Worm (Caenorhabditis elegans) whole organism, L2 larva: ENCODE results near the gene serp-1.1.

Experiments used
- F13H6.1 ChIP-seq: sonication (generic microtip); optimal IDR thresholded peaks from 2 replicates; lab custom pipeline; 2016; ENCODE audit warnings: missing genetic modification characterization, missing compliant biosample characterization
- R02D3.7 ChIP-seq: fragments of 150-350 bp; optimal IDR thresholded peaks from 2 replicates; lab custom pipeline; 2014; ENCODE audit warnings: missing biosample characterization, missing genetic modification characterization
- ZK546.5 ChIP-seq: sonication (generic microtip); optimal IDR thresholded peaks from 2 replicates; lab custom pipeline; 2017; ENCODE audit warnings: missing biosample characterization, missing genetic modification characterization
- alr-1 ChIP-seq: fragments of 150-350 bp; optimal IDR thresholded peaks from 2 replicates; lab custom pipeline; 2014; ENCODE audit warnings: missing biosample characterization, missing genetic modification characterization
- aly-2 ChIP-seq: fragments of 150-350 bp; optimal IDR thresholded peaks from 2 replicates; lab custom pipeline; 2014; ENCODE audit warnings: missing biosample characterization, missing genetic modification characterization
- ama-1 ChIP-seq: fragments of 150-350 bp; optimal IDR thresholded peaks from 2 replicates; lab custom pipeline; 2018; ENCODE audit warnings: inconsistent platforms
- blmp-1 ChIP-seq: sonication (generic microtip); optimal IDR thresholded peaks from 2 replicates; lab custom pipeline; 2017; ENCODE audit warnings: missing genetic modification characterization, mild to moderate bottlenecking, missing compliant biosample characterization, antibody characterized with exemption, moderate library complexity; ENCODE audit not compliant: insufficient read depth
- ceh-82 ChIP-seq: fragments of 150-350 bp; optimal IDR thresholded peaks from 2 replicates; lab custom pipeline; 2014; ENCODE audit warnings: missing biosample characterization, missing genetic modification characterization
- crh-2 ChIP-seq: sonication (generic microtip); optimal IDR thresholded peaks from 2 replicates; lab custom pipeline; 2017; ENCODE audit warnings: missing biosample characterization, missing genetic modification characterization
- elt-3 ChIP-seq: sonication (generic microtip); optimal IDR thresholded peaks from 2 replicates; lab custom pipeline; 2017; ENCODE audit warnings: missing biosample characterization, missing genetic modification characterization
- fos-1 ChIP-seq: fragments of 150-350 bp; optimal IDR thresholded peaks from 2 replicates; lab custom pipeline; 2014; ENCODE audit warnings: missing biosample characterization, missing genetic modification characterization
- gmeb-1 ChIP-seq: fragments of 150-350 bp; optimal IDR thresholded peaks from 2 replicates; lab custom pipeline; 2014; ENCODE audit warnings: missing biosample characterization, missing genetic modification characterization
- lin-11 ChIP-seq: fragments of 150-350 bp; sonication (generic microtip); optimal IDR thresholded peaks from 2 replicates; lab custom pipeline; 2014; ENCODE audit warnings: missing biosample characterization, missing genetic modification characterization, inconsistent platforms, mixed read lengths
- lin-13 ChIP-seq: fragments of 150-350 bp; optimal IDR thresholded peaks from 2 replicates; lab custom pipeline; 2014; ENCODE audit warnings: missing biosample characterization, missing genetic modification reagents, missing genetic modification characterization
- lin-39 ChIP-seq: fragments of 150-350 bp; optimal IDR thresholded peaks from 2 replicates; lab custom pipeline; 2014; ENCODE audit warnings: missing biosample characterization, missing genetic modification reagents, missing genetic modification characterization
- mab-5 ChIP-seq: fragments of 150-350 bp; optimal IDR thresholded peaks from 2 replicates; lab custom pipeline; 2014; ENCODE audit warnings: missing biosample characterization, missing genetic modification characterization
- mbf-1 ChIP-seq: sonication (generic microtip); optimal IDR thresholded peaks from 2 replicates; lab custom pipeline; 2017; ENCODE audit warnings: missing biosample characterization, missing genetic modification characterization
- mdl-1 ChIP-seq, 2 experiments: fragments of 150-350 bp in 1 of 2; sonication (generic microtip) in 1 of 2; optimal IDR thresholded peaks; 2 replicates each; lab custom pipeline; 2017; ENCODE audit warnings: missing biosample characterization in 2 of 2, missing genetic modification characterization in 2 of 2
- nhr-11 ChIP-seq: fragments of 150-350 bp; optimal IDR thresholded peaks from 2 replicates; lab custom pipeline; 2014; ENCODE audit warnings: missing biosample characterization, missing genetic modification characterization
- nhr-12 ChIP-seq: fragments of 150-350 bp; optimal IDR thresholded peaks from 2 replicates; lab custom pipeline; 2014; ENCODE audit warnings: missing biosample characterization, missing genetic modification characterization
- nhr-129 ChIP-seq: fragments of 150-350 bp; optimal IDR thresholded peaks from 2 replicates; lab custom pipeline; 2014; ENCODE audit warnings: missing biosample characterization, missing genetic modification characterization
- nhr-23 ChIP-seq: fragments of 150-350 bp; optimal IDR thresholded peaks from 2 replicates; lab custom pipeline; 2014; ENCODE audit warnings: missing biosample characterization, missing genetic modification reagents, missing genetic modification characterization
- nhr-237 ChIP-seq: fragments of 150-350 bp; optimal IDR thresholded peaks from 2 replicates; lab custom pipeline; 2014; ENCODE audit warnings: missing biosample characterization, missing genetic modification characterization
- nhr-25 ChIP-seq: fragments of 150-350 bp; sonication (generic microtip); optimal IDR thresholded peaks from 3 replicates; lab custom pipeline; 2014; ENCODE audit warnings: missing biosample characterization, missing genetic modification characterization
- nhr-77 ChIP-seq: fragments of 150-350 bp; optimal IDR thresholded peaks from 2 replicates; lab custom pipeline; 2014; ENCODE audit warnings: missing biosample characterization, missing genetic modification characterization
- peb-1 ChIP-seq: fragments of 150-350 bp; optimal IDR thresholded peaks from 2 replicates; lab custom pipeline; 2014; ENCODE audit warnings: missing biosample characterization, missing genetic modification characterization
- skn-1 ChIP-seq: sonication (generic microtip); optimal IDR thresholded peaks from 2 replicates; lab custom pipeline; 2017; ENCODE audit warnings: missing biosample characterization, missing genetic modification characterization
- sma-3 ChIP-seq: sonication (generic microtip); optimal IDR thresholded peaks from 2 replicates; lab custom pipeline; 2016; ENCODE audit warnings: missing genetic modification reagents, missing genetic modification characterization, missing compliant biosample characterization
- snpc-4 ChIP-seq: fragments of 150-350 bp; optimal IDR thresholded peaks from 2 replicates; lab custom pipeline; 2014; ENCODE audit warnings: missing biosample characterization, missing genetic modification characterization
- unc-39 ChIP-seq: fragments of 150-350 bp; optimal IDR thresholded peaks from 2 replicates; lab custom pipeline; 2014; ENCODE audit warnings: missing biosample characterization, missing genetic modification characterization
- unc-55 ChIP-seq: fragments of 150-350 bp; sonication (generic microtip); optimal IDR thresholded peaks from 3 replicates; lab custom pipeline; 2014; ENCODE audit warnings: missing biosample characterization, missing genetic modification reagents, missing genetic modification characterization
- unc-62 ChIP-seq: fragments of 150-350 bp; optimal IDR thresholded peaks from 2 replicates; lab custom pipeline; 2014; ENCODE audit warnings: missing biosample characterization, missing genetic modification reagents, missing genetic modification characterization
- zag-1 ChIP-seq: fragments of 150-350 bp; optimal IDR thresholded peaks from 2 replicates; lab custom pipeline; 2014; ENCODE audit warnings: missing biosample characterization, missing genetic modification characterization
- ztf-4 ChIP-seq: fragments of 150-350 bp; optimal IDR thresholded peaks from 2 replicates; lab custom pipeline; 2014; ENCODE audit warnings: missing biosample characterization, missing genetic modification characterization

Gene serp-1.1

ce11 chrX:15811341-15811740 is 30.0 kb upstream of the serp-1.1 start:
- TF ChIP-seq F13H6.1 (no peak), ama-1 (lab: Kevin White, UChicago) (no peak), blmp-1 (no peak), R02D3.7 (no peak), unc-62 (GFP tag; lab: Kevin White, UChicago) (no peak), gmeb-1 (no peak), skn-1 (tag; lab: Kevin White, UChicago) (no peak), snpc-4 (no peak)
- TF ChIP-seq, all 48 proteins: peak for 0

ce11 chrX:15814548-15814947 is 26.8 kb upstream of the serp-1.1 start:
- TF ChIP-seq lin-11 (tag; lab: Kevin White, UChicago), result no peak
- TF ChIP-seq nhr-237, result no peak
- TF ChIP-seq ceh-82 (tag; lab: Kevin White, UChicago), result no peak
- TF ChIP-seq lin-13 (GFP tag; lab: Kevin White, UChicago), result no peak
- TF ChIP-seq F13H6.1, result no peak
- no peak for TF ChIP-seq crh-2 (tag; lab: Kevin White, UChicago)
- no peak for TF ChIP-seq nhr-25 (tag; lab: Kevin White, UChicago)
- no peak for TF ChIP-seq elt-3
- TF ChIP-seq mab-5 (tag; lab: Kevin White, UChicago), result no peak
- no peak for TF ChIP-seq snpc-4
- no peak for TF ChIP-seq nhr-11 (tag; lab: Kevin White, UChicago)
- no peak for TF ChIP-seq ZK546.5 (tag; lab: Kevin White, UChicago)
- no peak for TF ChIP-seq nhr-23 (tag; lab: Kevin White, UChicago)
- no peak for TF ChIP-seq mdl-1 (tag; optimal IDR thresholded peaks at IDR 0.05; lab: Kevin White, UChicago)

DNA sequence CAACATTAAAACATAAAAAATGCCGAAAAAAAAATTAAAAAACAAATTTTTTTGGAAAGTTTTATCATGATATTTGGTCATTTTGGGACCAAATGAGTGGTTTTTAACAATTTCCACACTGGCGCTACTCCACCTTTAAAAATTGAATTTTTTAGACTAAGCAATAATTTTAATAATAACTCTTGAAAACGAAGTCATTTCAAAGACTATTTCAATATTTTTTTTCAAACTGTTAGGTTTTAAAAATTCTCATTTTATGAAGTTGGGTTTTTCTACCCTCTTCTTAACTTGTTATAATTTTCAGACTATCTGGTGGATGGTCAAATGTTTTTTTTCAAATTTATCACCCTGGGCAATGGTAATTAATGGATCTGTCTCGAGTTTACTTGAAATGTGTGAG is 19.2 kb upstream of the serp-1.1 start, which contains the start of gene Y7A5A.8:
TSS of gene Y7A5A.8 (plus strand) at position 301 of the 400 bp plus-strand sequence.
- TF ChIP-seq unc-39, result no peak
- TF ChIP-seq gmeb-1, result no peak
- TF ChIP-seq nhr-129, result no peak
- no peak for TF ChIP-seq mbf-1 (tag; lab: Kevin White, UChicago)
- no peak for TF ChIP-seq sma-3
- TF ChIP-seq nhr-12 (tag; lab: Kevin White, UChicago), result no peak
- TF ChIP-seq peb-1 (tag; lab: Kevin White, UChicago), result no peak
- TF ChIP-seq ceh-82 (tag; lab: Kevin White, UChicago), result no peak
- TF ChIP-seq unc-62 (GFP tag; lab: Kevin White, UChicago), result no peak
- TF ChIP-seq crh-2 (tag; lab: Kevin White, UChicago), result no peak
- TF ChIP-seq zag-1 (tag; lab: Kevin White, UChicago), result no peak

ce11 chrX:15826866-15827265 is 14.5 kb upstream of the serp-1.1 start, which contains the start of gene Y7A5A.9:
TSS of gene Y7A5A.9 (plus strand) at chrX:15827166.
- TF ChIP-seq unc-55 (GFP tag; lab: Kevin White, UChicago), result no peak
- no peak for TF ChIP-seq alr-1 (tag; lab: Kevin White, UChicago)
- TF ChIP-seq snpc-4, result no peak
- TF ChIP-seq ztf-4 (tag; lab: Kevin White, UChicago), result no peak
- TF ChIP-seq unc-62 (GFP tag; lab: Kevin White, UChicago), result no peak
- no peak for TF ChIP-seq lin-39 (tag; lab: Kevin White, UChicago)
- TF ChIP-seq nhr-77 (tag; lab: Kevin White, UChicago), result no peak
- TF ChIP-seq ceh-82 (tag; lab: Kevin White, UChicago), result no peak
- TF ChIP-seq lin-13 (GFP tag; lab: Kevin White, UChicago), result no peak
- no peak for TF ChIP-seq F13H6.1
- no peak for TF ChIP-seq gmeb-1

DNA sequence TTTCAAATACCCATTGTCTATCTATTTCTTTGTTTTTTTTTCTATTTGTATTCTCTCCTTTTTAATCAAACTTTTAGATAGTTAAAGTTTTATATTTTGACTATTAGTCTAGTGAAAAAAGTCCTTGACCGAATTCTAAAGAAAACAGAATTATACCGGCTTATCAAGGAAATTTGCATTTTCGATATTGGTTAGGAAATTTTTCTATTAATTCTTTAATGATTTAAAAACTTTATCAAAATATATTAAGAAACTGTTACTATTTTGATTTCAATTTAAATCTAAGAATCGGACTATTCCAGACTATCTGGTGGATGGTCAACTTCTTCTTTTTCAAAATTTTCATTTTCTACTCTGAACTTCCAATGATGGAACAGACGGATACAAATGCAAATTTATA is 13.3 kb upstream of the serp-1.1 start, which contains the start of gene Y7A5A.20:
TSS of gene Y7A5A.20 (plus strand) at position 301 of the 400 bp plus-strand sequence.
- TF ChIP-seq aly-2 (tag; lab: Kevin White, UChicago), result no peak
- TF ChIP-seq nhr-129, result no peak
- no peak for TF ChIP-seq peb-1 (tag; lab: Kevin White, UChicago)
- TF ChIP-seq ZK546.5 (tag; lab: Kevin White, UChicago), result no peak
- no peak for TF ChIP-seq skn-1 (tag; lab: Kevin White, UChicago)
- no peak for TF ChIP-seq lin-13 (GFP tag; lab: Kevin White, UChicago)
- no peak for TF ChIP-seq mab-5 (tag; lab: Kevin White, UChicago)
- TF ChIP-seq unc-39, result no peak
- no peak for TF ChIP-seq fos-1 (tag; lab: Kevin White, UChicago)
- no peak for TF ChIP-seq nhr-237
- TF ChIP-seq, all 48 proteins: peak for 0
